Worm (Caenorhabditis elegans) whole organism, late embryonic: Measurements from ENCODE around the gene Y22D7AR.14.

Experiments
- C38D4.7 ChIP-seq: fragments of 200-800 bp; sonication (Bioruptor generic); optimal IDR thresholded peaks from 2 replicates; lab custom pipeline; 2018; ENCODE audit warnings: mild to moderate bottlenecking, missing genetic modification characterization, moderate library complexity, missing compliant biosample characterization
- F13H6.1 ChIP-seq: sonication (generic microtip); optimal IDR thresholded peaks from 2 replicates; lab custom pipeline; 2016; ENCODE audit warnings: missing genetic modification characterization, missing compliant biosample characterization
- K02D7.2 ChIP-seq: sonication (generic microtip); optimal IDR thresholded peaks from 2 replicates; lab custom pipeline; 2017; ENCODE audit warnings: mild to moderate bottlenecking, missing genetic modification characterization, missing compliant biosample characterization
- K09A11.1 ChIP-seq: sonication (generic microtip); optimal IDR thresholded peaks from 2 replicates; lab custom pipeline; 2017; ENCODE audit warnings: antibody characterized with exemption, mild to moderate bottlenecking, missing genetic modification characterization, missing compliant biosample characterization; ENCODE audit not compliant: insufficient read depth
- T23F11.4 ChIP-seq: fragments of 200-800 bp; sonication (Bioruptor generic); optimal IDR thresholded peaks from 2 replicates; lab custom pipeline; 2018; ENCODE audit warnings: mild to moderate bottlenecking, missing genetic modification characterization, missing compliant biosample characterization
- Y22D7AL.16 ChIP-seq: sonication (generic microtip); optimal IDR thresholded peaks from 2 replicates; lab custom pipeline; 2016; ENCODE audit warnings: missing genetic modification characterization, missing compliant biosample characterization
- ahr-1 ChIP-seq: sonication (generic microtip); optimal IDR thresholded peaks from 2 replicates; lab custom pipeline; 2016; ENCODE audit warnings: missing genetic modification characterization, missing compliant biosample characterization
- ceh-18 ChIP-seq: sonication (generic microtip); optimal IDR thresholded peaks from 2 replicates; lab custom pipeline; 2016; ENCODE audit warnings: missing genetic modification characterization, missing compliant biosample characterization
- ceh-19 ChIP-seq: fragments of 200-800 bp; sonication (Bioruptor generic); optimal IDR thresholded peaks from 2 replicates; lab custom pipeline; 2018; ENCODE audit warnings: mild to moderate bottlenecking, missing genetic modification characterization, missing compliant biosample characterization
- ceh-30 ChIP-seq: fragments of 150-350 bp; optimal IDR thresholded peaks from 2 replicates; lab custom pipeline; 2014; ENCODE audit warnings: missing biosample characterization, missing genetic modification characterization
- ceh-31 ChIP-seq: sonication (generic microtip); optimal IDR thresholded peaks from 2 replicates; lab custom pipeline; 2016; ENCODE audit warnings: missing genetic modification characterization, missing compliant biosample characterization
- ceh-34 ChIP-seq: sonication (generic microtip); optimal IDR thresholded peaks from 2 replicates; lab custom pipeline; 2016; ENCODE audit warnings: mild to moderate bottlenecking, missing genetic modification characterization, missing compliant biosample characterization
- ceh-45 ChIP-seq: fragments of 200-800 bp; sonication (Bioruptor generic); IDR thresholded peaks from 2 replicates; pipeline ENCODE4 v1.3.6; 2022; ENCODE audit warnings: missing genetic modification reagents, missing genetic modification characterization, missing compliant biosample characterization
- ceh-48 ChIP-seq: sonication (generic microtip); optimal IDR thresholded peaks from 2 replicates; lab custom pipeline; 2016; ENCODE audit warnings: missing genetic modification characterization, inconsistent platforms, missing compliant biosample characterization
- ceh-9 ChIP-seq: sonication (generic microtip); optimal IDR thresholded peaks from 2 replicates; lab custom pipeline; 2016; ENCODE audit warnings: mild to moderate bottlenecking, missing genetic modification characterization, inconsistent platforms, missing compliant biosample characterization
- dve-1 ChIP-seq: sonication (generic microtip); optimal IDR thresholded peaks from 2 replicates; lab custom pipeline; 2017; ENCODE audit warnings: antibody characterized with exemption, mild to moderate bottlenecking, missing genetic modification characterization, missing compliant biosample characterization
- elt-2 ChIP-seq: sonication (generic microtip); optimal IDR thresholded peaks from 2 replicates; lab custom pipeline; 2016; ENCODE audit warnings: missing genetic modification reagents, missing genetic modification characterization, missing compliant biosample characterization
- elt-4 ChIP-seq: sonication (generic microtip); optimal IDR thresholded peaks from 2 replicates; lab custom pipeline; 2016; ENCODE audit warnings: missing genetic modification characterization, missing compliant biosample characterization
- fax-1 ChIP-seq: sonication (generic microtip); optimal IDR thresholded peaks from 2 replicates; lab custom pipeline; 2016; ENCODE audit warnings: missing genotype, missing genetic modification characterization, missing compliant biosample characterization
- hlh-30 ChIP-seq: sonication (generic microtip); optimal IDR thresholded peaks from 2 replicates; lab custom pipeline; 2017; ENCODE audit warnings: antibody characterized with exemption, missing genetic modification characterization, missing compliant biosample characterization; ENCODE audit not compliant: insufficient read depth
- hlh-6 ChIP-seq: sonication (generic microtip); optimal IDR thresholded peaks from 2 replicates; lab custom pipeline; 2016; ENCODE audit warnings: missing genotype, missing genetic modification characterization, missing compliant biosample characterization
- hlh-8 ChIP-seq: sonication (generic microtip); optimal IDR thresholded peaks from 2 replicates; lab custom pipeline; 2016; ENCODE audit warnings: missing genotype, missing genetic modification characterization, missing compliant biosample characterization
- lin-11 ChIP-seq: fragments of 200-800 bp; sonication (Bioruptor generic); optimal IDR thresholded peaks from 2 replicates; lab custom pipeline; 2018; ENCODE audit warnings: mild to moderate bottlenecking, missing genetic modification characterization, missing compliant biosample characterization
- madf-2 ChIP-seq: sonication (generic microtip); optimal IDR thresholded peaks from 2 replicates; lab custom pipeline; 2017; ENCODE audit warnings: missing genetic modification characterization, missing compliant biosample characterization
- nfya-1 ChIP-seq: sonication (generic microtip); optimal IDR thresholded peaks from 2 replicates; lab custom pipeline; 2017; ENCODE audit warnings: missing genetic modification characterization, mild to moderate bottlenecking, missing compliant biosample characterization, antibody characterized with exemption, moderate library complexity
- pax-1 ChIP-seq: fragments of 150-350 bp; optimal IDR thresholded peaks from 2 replicates; lab custom pipeline; 2014; ENCODE audit warnings: missing biosample characterization, missing genetic modification characterization
- sox-2 ChIP-seq: fragments of 200-800 bp; sonication (Bioruptor generic); IDR thresholded peaks from 2 replicates; pipeline ENCODE4 v1.3.6; 2022; ENCODE audit warnings: missing genetic modification reagents, missing genetic modification characterization, missing compliant biosample characterization
- sox-4 ChIP-seq: sonication (generic microtip); optimal IDR thresholded peaks from 2 replicates; lab custom pipeline; 2017; ENCODE audit warnings: mild to moderate bottlenecking, missing genetic modification characterization, inconsistent platforms, missing compliant biosample characterization
- tbx-2 ChIP-seq: sonication (generic microtip); optimal IDR thresholded peaks from 2 replicates; lab custom pipeline; 2016; ENCODE audit warnings: missing genetic modification characterization, missing compliant biosample characterization
- tbx-7 ChIP-seq: sonication (generic microtip); optimal IDR thresholded peaks from 2 replicates; lab custom pipeline; 2016; ENCODE audit warnings: missing genotype, missing genetic modification characterization, missing compliant biosample characterization
- ttx-3 ChIP-seq: sonication (generic microtip); optimal IDR thresholded peaks from 2 replicates; lab custom pipeline; 2016; ENCODE audit warnings: missing genetic modification reagents, missing genetic modification characterization, missing compliant biosample characterization
- unc-55 ChIP-seq: sonication (generic microtip); optimal IDR thresholded peaks from 2 replicates; lab custom pipeline; 2017; ENCODE audit warnings: missing biosample characterization, missing genetic modification reagents, missing genetic modification characterization
- zip-5 ChIP-seq: sonication (generic microtip); optimal IDR thresholded peaks from 2 replicates; lab custom pipeline; 2016; ENCODE audit warnings: missing genetic modification characterization, missing compliant biosample characterization

Y22D7AR.14 gene

DNA sequence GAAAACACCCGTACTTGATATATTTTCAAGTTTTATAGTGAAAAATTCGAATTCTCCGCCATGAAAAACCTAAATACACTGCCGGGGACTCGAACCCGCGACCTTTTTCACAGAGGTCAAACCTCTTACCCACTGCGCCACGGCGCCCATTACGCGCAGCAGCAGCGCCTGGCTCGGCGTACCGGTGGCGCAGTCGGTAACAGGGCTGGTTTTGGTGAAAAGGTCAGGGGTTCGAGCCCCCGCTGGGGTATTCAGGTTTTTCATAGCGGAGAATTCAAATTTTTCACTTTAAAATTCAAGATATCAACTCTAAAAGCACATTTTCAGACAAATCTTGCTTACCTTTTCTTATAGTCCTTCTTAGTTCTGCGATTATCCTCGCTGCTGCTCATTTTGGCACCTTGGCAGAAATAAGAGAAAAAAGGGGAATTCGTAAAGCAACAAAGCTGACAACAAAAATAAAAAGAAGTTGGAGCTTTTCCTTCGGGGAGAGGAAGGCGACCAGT lies 25.0 kb downstream of the Y22D7AR.14 start, which contains the start of gene Y22D7AL.16:
Gene Y22D7AL.16, minus strand, starts transcription at position 456 of the 506 bp plus-strand sequence.
- 0 out of 2 replicates have a peak, but pooled peaks have one; percentile 42 for TF ChIP-seq ceh-45 (GFP tag; lab: Robert Waterston, UW)
- TF ChIP-seq ceh-31 (tag; lab: Kevin White, UChicago) = no peak
- TF ChIP-seq pax-1 (tag; lab: Kevin White, UChicago) = no peak

DNA sequence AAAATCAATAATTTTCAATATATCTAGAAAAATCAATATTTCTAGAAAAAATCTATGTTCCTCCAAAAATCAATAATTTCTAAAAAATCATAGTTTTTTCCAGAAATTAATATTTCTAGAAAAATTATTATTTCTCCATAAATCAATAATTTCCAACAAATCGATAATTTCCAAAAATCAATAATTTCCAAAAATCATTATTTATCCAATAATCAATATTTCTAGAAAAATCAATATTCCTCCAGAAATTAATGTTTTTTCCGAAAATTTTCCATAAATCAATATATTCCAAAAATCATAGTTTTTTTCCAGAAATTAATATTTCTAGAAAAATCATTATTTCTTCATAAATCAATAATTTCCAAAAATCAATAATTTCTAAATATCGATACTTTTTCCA lies 26.8 kb downstream of the Y22D7AR.14 start:
- TF ChIP-seq ceh-18 (tag; lab: Kevin White, UChicago) (no peak), hlh-8 (tag; lab: Kevin White, UChicago) (no peak), K02D7.2 (no peak), ceh-48 (tag; lab: Kevin White, UChicago) (no peak), ceh-30 (tag; lab: Kevin White, UChicago) (no peak), F13H6.1 (no peak), ceh-9 (tag; lab: Kevin White, UChicago) (no peak), tbx-7 (no peak), sox-2 (no peak), K09A11.1 (tag; lab: Kevin White, UChicago) (no peak), ahr-1 (tag; lab: Kevin White, UChicago) (no peak), dve-1 (tag; lab: Kevin White, UChicago) (no peak), sox-4 (tag; lab: Kevin White, UChicago) (no peak)

DNA sequence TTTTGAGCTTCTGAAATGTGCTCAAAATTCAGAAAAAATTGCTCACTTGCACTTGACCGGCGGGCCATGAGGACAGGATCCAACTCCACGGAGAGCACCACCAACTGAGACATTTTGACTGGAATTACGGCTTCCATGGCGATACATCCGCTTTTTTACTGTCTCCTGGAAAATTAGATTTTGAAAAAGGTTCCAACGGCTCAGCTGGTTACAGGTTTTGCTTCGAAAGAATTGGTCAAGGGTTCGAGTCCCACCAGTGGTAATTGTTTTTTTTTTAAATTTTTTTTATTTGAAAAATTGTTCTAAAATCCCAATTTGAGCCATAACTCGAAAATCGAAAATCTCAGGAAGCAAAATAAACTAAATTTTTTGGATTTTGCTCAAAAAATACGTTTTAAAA lies 27.4 kb downstream of the Y22D7AR.14 start:
- no peak for TF ChIP-seq hlh-6

DNA sequence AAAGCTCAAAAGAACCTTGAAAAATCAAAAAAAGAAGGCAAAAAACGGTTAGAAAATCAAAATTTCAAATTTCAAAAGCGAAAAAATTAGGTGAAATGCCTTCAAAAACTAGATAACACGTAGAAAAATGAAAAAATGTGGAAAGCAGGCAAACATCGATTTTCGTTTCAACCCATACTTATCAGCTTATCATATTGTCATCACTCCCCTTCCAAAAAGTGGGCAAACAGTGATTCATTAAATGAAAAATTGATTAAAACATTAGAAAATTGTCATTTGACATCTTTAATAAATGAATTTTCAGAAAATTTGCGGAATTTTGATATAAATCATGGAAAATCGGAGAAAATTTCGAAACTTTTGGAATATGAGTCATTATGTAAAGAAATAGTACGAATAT lies 28.8 kb downstream of the Y22D7AR.14 start:
- no peak for TF ChIP-seq hlh-8 (tag; lab: Kevin White, UChicago)
- TF ChIP-seq zip-5 = no peak
- no peak for TF ChIP-seq elt-2 (tag; lab: Kevin White, UChicago)
- no peak for TF ChIP-seq tbx-2
- TF ChIP-seq unc-55 = no peak
- no peak for TF ChIP-seq ceh-34 (tag; lab: Kevin White, UChicago)
- no peak for TF ChIP-seq elt-4 (tag; lab: Kevin White, UChicago)
- TF ChIP-seq nfya-1 (tag; lab: Kevin White, UChicago) = no peak
- no peak for TF ChIP-seq pax-1 (tag; lab: Kevin White, UChicago)
- TF ChIP-seq T23F11.4 (GFP tag; lab: Kevin White, UChicago) = no peak
- no peak for TF ChIP-seq lin-11 (tag; lab: Kevin White, UChicago)
- TF ChIP-seq ttx-3 (tag; lab: Kevin White, UChicago) = no peak

DNA sequence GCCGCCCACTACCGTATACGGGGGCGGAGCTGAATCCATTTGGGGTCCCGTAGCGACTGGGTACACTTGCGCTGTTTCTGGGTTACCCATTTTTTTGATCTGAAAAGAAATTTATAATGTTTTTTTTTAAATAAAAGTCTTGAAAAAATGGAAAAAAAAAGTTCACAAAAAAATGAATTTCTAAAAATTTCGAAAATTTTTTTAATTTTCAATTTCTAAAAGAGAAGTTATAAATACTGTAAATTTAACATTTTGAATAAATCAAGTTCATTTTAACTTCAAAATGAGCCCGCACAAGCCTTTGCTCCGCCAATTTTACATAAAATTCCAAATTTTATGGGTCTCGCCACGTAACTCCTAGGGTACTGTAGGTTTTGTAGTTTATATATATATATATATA lies 30.1 kb downstream of the Y22D7AR.14 start, which contains the start of gene Y22D7AL.15:
Gene Y22D7AL.15, minus strand, starts transcription at position 101 of the 400 bp plus-strand sequence.
- no peak for TF ChIP-seq fax-1 (tag; lab: Kevin White, UChicago)
- peak; percentile 37 for TF ChIP-seq Y22D7AL.16

DNA sequence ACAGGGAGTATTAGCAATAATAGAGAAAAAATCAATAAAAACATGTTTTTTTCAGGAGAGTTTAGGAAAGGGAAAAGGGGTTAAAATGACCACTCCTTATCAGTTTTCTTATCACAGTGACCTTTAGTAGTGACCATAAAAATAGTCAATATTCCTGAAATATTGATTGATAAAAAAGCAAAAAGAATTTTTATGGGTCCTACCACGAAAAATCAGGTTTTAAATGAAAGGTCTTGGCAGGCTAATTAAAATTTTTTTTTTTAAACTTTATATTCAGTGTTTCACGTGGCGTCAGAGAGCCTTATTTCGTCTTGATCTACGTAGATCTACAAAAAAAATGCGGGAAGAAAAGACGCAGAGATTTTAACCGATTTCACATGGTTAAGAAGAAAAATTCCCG lies 32.4 kb downstream of the Y22D7AR.14 start, which contains the start of gene cht-4:
Gene cht-4, minus strand, starts transcription at position 101 of the 400 bp plus-strand sequence.
- TF ChIP-seq C38D4.7 (no peak), elt-2 (tag; lab: Kevin White, UChicago) (peak; percentile 67)

DNA sequence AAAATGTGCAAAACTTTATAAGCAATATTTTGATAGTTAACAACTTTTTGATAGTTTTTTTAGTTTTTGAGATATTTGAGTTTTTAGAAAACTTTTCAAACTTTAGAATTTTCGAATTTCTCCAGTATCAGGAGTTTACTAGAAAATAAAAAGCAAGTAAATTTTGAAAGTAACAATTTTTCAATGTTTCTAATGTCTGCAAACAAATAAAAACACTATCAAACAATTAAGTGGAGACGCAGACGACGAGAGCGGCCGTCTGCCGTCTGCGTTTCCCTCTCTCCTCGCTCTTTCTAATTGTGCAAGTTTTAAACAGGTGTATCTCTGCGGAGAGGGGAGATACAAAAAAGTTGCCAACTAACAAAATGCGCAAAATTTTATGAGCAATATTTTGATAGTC lies 36.9 kb downstream of the Y22D7AR.14 start:
- TF ChIP-seq madf-2 (no peak), hlh-30 (tag; lab: Kevin White, UChicago) (no peak), ceh-31 (tag; lab: Kevin White, UChicago) (no peak), ceh-19 (no peak), ceh-18 (tag; lab: Kevin White, UChicago) (no peak)
